Fruit fly (Drosophila melanogaster): ENCODE measurements around the gene CG9396.

Gene CG9396

DNA sequence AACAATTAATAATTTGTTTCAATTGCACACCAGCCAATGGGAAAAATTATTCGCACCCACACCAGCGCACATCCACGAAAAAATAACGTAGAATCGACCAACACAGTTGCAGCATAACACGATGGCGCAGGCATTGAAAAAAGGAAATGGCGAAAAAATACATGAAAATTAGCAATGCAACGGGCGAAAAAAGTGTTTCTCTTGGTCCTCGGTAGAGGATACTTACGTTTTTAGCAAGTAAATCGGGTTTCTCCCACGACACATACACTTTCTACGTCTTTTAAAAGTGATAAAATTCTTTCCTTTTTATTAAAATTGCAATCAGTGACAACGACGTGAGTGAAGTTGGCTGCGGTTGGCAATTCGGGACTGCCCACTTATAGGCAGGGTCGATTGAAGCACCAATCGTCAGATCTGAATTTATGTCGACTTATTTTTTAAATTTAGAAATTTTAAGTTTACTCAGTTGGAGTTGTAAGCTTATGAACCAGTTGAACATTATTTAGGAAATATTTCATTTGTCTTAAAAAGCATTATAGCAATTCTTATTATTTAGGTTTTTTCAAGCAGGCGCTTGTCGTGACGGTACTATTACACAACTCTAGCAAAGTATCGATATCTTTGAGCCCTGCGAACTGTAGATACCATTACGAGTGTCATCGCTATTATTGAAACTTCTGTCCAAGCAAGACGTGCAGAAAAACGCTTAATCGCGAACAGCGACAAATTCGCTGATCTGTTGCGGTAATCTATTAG, 6.1 kb upstream of the CG9396 start, which contains the start of the genes Kap-alpha3 and Son (continued):
- peak; percentile 98 for TF ChIP-seq CG10543 (GFP tag; optimal IDR thresholded peaks at IDR 0.05)
- TF ChIP-seq Sry-β (GFP tag; optimal IDR thresholded peaks at IDR 0.05) = peak; percentile 89
- peak; percentile 83 for TF ChIP-seq az2 (GFP tag; optimal IDR thresholded peaks at IDR 0.05)
- TF ChIP-seq dmrt11E (tag; optimal IDR thresholded peaks at IDR 0.05) = peak; percentile 85
- TF ChIP-seq Bgb (GFP tag; IDR thresholded peaks at IDR 0.05; ENCODE audit: partially characterized antibody) = peak; percentile 78
- TF ChIP-seq mld (GFP tag; IDR thresholded peaks at IDR 0.05; ENCODE audit: partially characterized antibody) = peak; percentile 57; the same call in 1 of the 3 replicates
- TF ChIP-seq CoRest (tag; optimal IDR thresholded peaks at IDR 0.05) = peak; percentile 92
- TF ChIP-seq lmd (GFP tag; IDR thresholded peaks at IDR 0.05) = peak; percentile 88
- TF ChIP-seq fu2 (GFP tag; optimal IDR thresholded peaks at IDR 0.05) = peak; percentile 95
- peak; percentile 98 for TF ChIP-seq Sry-δ (GFP tag; optimal IDR thresholded peaks at IDR 0.05)
- peak; percentile 94 for TF ChIP-seq CG4854 (GFP tag; optimal IDR thresholded peaks at IDR 0.05)
- TF ChIP-seq MBD-R2 (GFP tag; IDR thresholded peaks at IDR 0.05) = peak; percentile 67; the same call in 1 of the 2 replicates
- TF ChIP-seq YL-1 (GFP tag; optimal IDR thresholded peaks at IDR 0.05) = peak; percentile 99
- TF ChIP-seq CG12219 (GFP tag; optimal IDR thresholded peaks at IDR 0.05) = peak; percentile 73
- TF ChIP-seq da (GFP tag; optimal IDR thresholded peaks at IDR 0.05) = peak; percentile 83
- TF ChIP-seq CG9609 (GFP tag; optimal IDR thresholded peaks at IDR 0.05) = peak; percentile 94
- peak; percentile 89 for TF ChIP-seq CG13287 (GFP tag; IDR thresholded peaks at IDR 0.05; ENCODE audit: partially characterized antibody)
- TF ChIP-seq CG11504 (tag; optimal IDR thresholded peaks at IDR 0.05) = peak; percentile 87
- TF ChIP-seq CG8388 (GFP tag; optimal IDR thresholded peaks at IDR 0.05) = peak; percentile 84
- TF ChIP-seq CG12299 (tag; optimal IDR thresholded peaks at IDR 0.05) = peak; percentile 86
- TF ChIP-seq mirr (GFP tag; optimal IDR thresholded peaks at IDR 0.05) = peak; percentile 96
- TF ChIP-seq CG17385 (GFP tag; optimal IDR thresholded peaks at IDR 0.05) = peak; percentile 93
- TF ChIP-seq Sox102F (GFP tag; optimal IDR thresholded peaks at IDR 0.05) = peak; percentile 80
- TF ChIP-seq Lim3 (GFP tag; IDR thresholded peaks at IDR 0.05) = 0 out of 2 replicates have a peak, but pooled peaks have one; percentile 11
- no peak for TF ChIP-seq Dfd (GFP tag; optimal IDR thresholded peaks at IDR 0.05)
- peak; percentile 56 for TF ChIP-seq CG15479 (GFP tag; optimal IDR thresholded peaks at IDR 0.05)
- peak; percentile 86 for TF ChIP-seq Optix (GFP tag; IDR thresholded peaks at IDR 0.05)
- peak; percentile 82 for TF ChIP-seq gsb-n (tag; optimal IDR thresholded peaks at IDR 0.05)
- TF ChIP-seq CG2712 (tag; optimal IDR thresholded peaks at IDR 0.05) = peak; percentile 89
- TF ChIP-seq Hmx (GFP tag; optimal IDR thresholded peaks at IDR 0.05) = peak; percentile 85
- peak; percentile 87 for TF ChIP-seq disco-r (GFP tag; optimal IDR thresholded peaks at IDR 0.05)
- peak; percentile 92 for TF ChIP-seq sqz (GFP tag; optimal IDR thresholded peaks at IDR 0.05)
- peak; percentile 89 for TF ChIP-seq emc (GFP tag; optimal IDR thresholded peaks at IDR 0.05)
- TF ChIP-seq Deaf1 (tag; optimal IDR thresholded peaks at IDR 0.05) = peak; percentile 64
- peak; percentile 93 for TF ChIP-seq Lhr (GFP tag; optimal IDR thresholded peaks at IDR 0.05)
- TF ChIP-seq CG4328 (GFP tag; optimal IDR thresholded peaks at IDR 0.05) = peak; percentile 97
- TF ChIP-seq CG18764 (GFP tag; optimal IDR thresholded peaks at IDR 0.05) = peak; percentile 89
- TF ChIP-seq crol (GFP tag; IDR thresholded peaks at IDR 0.05) = peak; percentile 29; the same call in 1 of the 2 replicates
- peak; percentile 86 for TF ChIP-seq fd64A (GFP tag; optimal IDR thresholded peaks at IDR 0.05)
- peak; percentile 88 for TF ChIP-seq Doc3 (GFP tag; IDR thresholded peaks at IDR 0.05; ENCODE audit: partially characterized antibody)
- TF ChIP-seq aop (GFP tag; IDR thresholded peaks at IDR 0.05) = no peak
- peak; percentile 90 for TF ChIP-seq Atf-2 (GFP tag; optimal IDR thresholded peaks at IDR 0.05)
- peak; percentile 88 for TF ChIP-seq ATbp (GFP tag; optimal IDR thresholded peaks at IDR 0.05)
- TF ChIP-seq zen (tag; optimal IDR thresholded peaks at IDR 0.05) = peak; percentile 83
- TF ChIP-seq CG17568 (GFP tag; optimal IDR thresholded peaks at IDR 0.05) = peak; percentile 88
- TF ChIP-seq CG32772 (GFP tag; IDR thresholded peaks at IDR 0.05) = peak; percentile 88
- TF ChIP-seq CG12769 (tag; optimal IDR thresholded peaks at IDR 0.05) = peak; percentile 75
- TF ChIP-seq ranshi (GFP tag; IDR thresholded peaks at IDR 0.05) = peak; percentile 85

Data from whole organism, embryonic.